Fruit fly (Drosophila melanogaster) whole organism, adult: ENCODE measurements around the gene tai.
A peak's percentile ranks its signal among the peaks of the same experiment; 100 is the strongest.

Experiments
- CG11617 ChIP-seq: fragments of 200-800 bp; sonication (Bioruptor generic); optimal IDR thresholded peaks from 2 replicates; lab custom pipeline; 2017; ENCODE audit warnings: mild to moderate bottlenecking, missing biosample characterization, missing genetic modification reagents, missing genetic modification characterization
- CG12768 ChIP-seq: fragments of 200-800 bp; sonication (Bioruptor generic); optimal IDR thresholded peaks from 2 replicates; lab custom pipeline; 2017; ENCODE audit warnings: missing biosample characterization, missing genetic modification characterization, mild to moderate bottlenecking, moderate library complexity, missing genetic modification reagents
- CG14711 ChIP-seq: fragments of 200-800 bp; sonication (Bioruptor generic); optimal IDR thresholded peaks from 2 replicates; lab custom pipeline; 2018; ENCODE audit warnings: missing biosample characterization, mild to moderate bottlenecking, missing genetic modification characterization, moderate library complexity
- CG1620 ChIP-seq: fragments of 200-800 bp; sonication (Bioruptor generic); optimal IDR thresholded peaks from 2 replicates; lab custom pipeline; 2016; ENCODE audit warnings: missing biosample characterization, missing genetic modification characterization
- CG33017 ChIP-seq: fragments of 200-800 bp; sonication (Bioruptor generic); optimal IDR thresholded peaks from 2 replicates; lab custom pipeline; 2018; ENCODE audit warnings: missing biosample characterization, mild to moderate bottlenecking, missing genetic modification characterization, moderate library complexity
- CG5204 ChIP-seq: fragments of 200-800 bp; sonication (Bioruptor generic); optimal IDR thresholded peaks from 2 replicates; lab custom pipeline; 2016; ENCODE audit warnings: missing biosample characterization, missing genetic modification characterization
- CG7045 ChIP-seq: fragments of 200-800 bp; sonication (Bioruptor generic); optimal IDR thresholded peaks from 2 replicates; lab custom pipeline; 2017; ENCODE audit warnings: missing biosample characterization, mild to moderate bottlenecking, missing genetic modification characterization
- CG7101 ChIP-seq: fragments of 200-800 bp; sonication (Bioruptor generic); optimal IDR thresholded peaks from 2 replicates; lab custom pipeline; 2018; ENCODE audit warnings: missing biosample characterization, mild to moderate bottlenecking, missing genetic modification characterization, moderate library complexity
- Clk ChIP-seq: fragments of 200-800 bp; sonication (Bioruptor generic); optimal IDR thresholded peaks from 2 replicates; lab custom pipeline; 2017; ENCODE audit warnings: missing biosample characterization, missing genetic modification characterization
- Crg-1 ChIP-seq: fragments of 200-800 bp; sonication (Bioruptor generic); optimal IDR thresholded peaks from 2 replicates; lab custom pipeline; 2016; ENCODE audit warnings: missing biosample characterization, missing genetic modification characterization
- Hr96 ChIP-seq: fragments of 200-800 bp; sonication (Bioruptor generic); optimal IDR thresholded peaks from 2 replicates; lab custom pipeline; 2016; ENCODE audit warnings: missing biosample characterization, missing genetic modification characterization
- Mnt ChIP-seq: fragments of 200-800 bp; sonication (Bioruptor generic); optimal IDR thresholded peaks from 2 replicates; lab custom pipeline; 2016; ENCODE audit warnings: missing biosample characterization, mild to moderate bottlenecking, missing genetic modification characterization
- bab1 ChIP-seq: fragments of 200-800 bp; sonication (Bioruptor generic); optimal IDR thresholded peaks from 3 replicates; lab custom pipeline; 2019; ENCODE audit warnings: missing biosample characterization, mild to moderate bottlenecking, missing genetic modification characterization, moderate library complexity
- cic ChIP-seq: fragments of 200-800 bp; sonication (Bioruptor generic); optimal IDR thresholded peaks from 2 replicates; lab custom pipeline; 2017; ENCODE audit warnings: missing biosample characterization, mild to moderate bottlenecking, missing genetic modification characterization, moderate library complexity
- cnc ChIP-seq, 2 experiments: fragments of >200 bp; optimal IDR thresholded peaks; 2 replicates each; lab custom pipeline; 2017
- kay ChIP-seq: fragments of 200-800 bp; sonication (Bioruptor generic); peaks from one replicate; lab custom pipeline; 2016; ENCODE audit warnings: missing biosample characterization, missing genetic modification characterization, borderline replicate concordance
- ovo ChIP-seq: fragments of 200-800 bp; sonication (Bioruptor generic); optimal IDR thresholded peaks from 2 replicates; lab custom pipeline; 2016; ENCODE audit warnings: missing biosample characterization, missing genetic modification characterization
- pad ChIP-seq: fragments of 200-800 bp; sonication (Bioruptor generic); optimal IDR thresholded peaks from 3 replicates; lab custom pipeline; 2017; ENCODE audit warnings: missing biosample characterization, missing genetic modification characterization, mild to moderate bottlenecking, moderate library complexity, missing genetic modification reagents
- tj ChIP-seq: fragments of 200-800 bp; sonication (Bioruptor generic); optimal IDR thresholded peaks from 3 replicates; lab custom pipeline; 2017; ENCODE audit warnings: missing biosample characterization, mild to moderate bottlenecking, missing genetic modification characterization, moderate library complexity
- toe ChIP-seq: fragments of 200-800 bp; sonication (Bioruptor generic); optimal IDR thresholded peaks from 2 replicates; lab custom pipeline; 2016; ENCODE audit warnings: missing biosample characterization, missing genetic modification characterization

Gene tai

dm6 chr2L:9166399-9166980, at the start of gene tai, which contains the start of gene CG9586:
Gene tai (plus strand): TSS chr2L:9166778.
Gene CG9586 (minus strand): TSS chr2L:9166514.
- peak; percentile 59 for TF ChIP-seq kay
- TF ChIP-seq Crg-1 (GFP tag; lab: Kevin White, UChicago) = peak; percentile 87
- TF ChIP-seq tj (GFP tag; lab: Kevin White, UChicago) = peak; percentile 51
- TF ChIP-seq toe = peak; percentile 66
- TF ChIP-seq cnc (optimal IDR thresholded peaks at IDR 0.05; lab: Kevin White, UChicago) = no peak
- TF ChIP-seq CG5204 (GFP tag; lab: Kevin White, UChicago) = peak; percentile 67
- TF ChIP-seq cic = peak; percentile 75
- TF ChIP-seq CG12768 (GFP tag; lab: Kevin White, UChicago) = peak; percentile 80
- TF ChIP-seq Clk (GFP tag; lab: Kevin White, UChicago) = peak; percentile 77
- TF ChIP-seq CG33017 (tag; lab: Kevin White, UChicago) = peak; percentile 86
- TF ChIP-seq CG11617 = peak; percentile 87
- peak; percentile 94 for TF ChIP-seq CG14711 (tag; lab: Kevin White, UChicago)
- TF ChIP-seq Mnt (GFP tag; lab: Kevin White, UChicago) = peak; percentile 90
- TF ChIP-seq CG7045 (GFP tag; lab: Kevin White, UChicago) = peak; percentile 82
- peak; percentile 74 for TF ChIP-seq ovo
- TF ChIP-seq bab1 (GFP tag; lab: Kevin White, UChicago) = peak; percentile 90
- TF ChIP-seq CG7101 = peak; percentile 89
- peak; percentile 78 for TF ChIP-seq pad (GFP tag; lab: Kevin White, UChicago)
- peak; percentile 77 for TF ChIP-seq CG1620 (GFP tag; lab: Kevin White, UChicago)
- no peak for TF ChIP-seq Hr96

- TF ChIP-seq pad (GFP tag; lab: Kevin White, UChicago) (no peak), ovo (no peak), bab1 (GFP tag; lab: Kevin White, UChicago) (no peak), Mnt (GFP tag; lab: Kevin White, UChicago) (no peak), CG14711 (tag; lab: Kevin White, UChicago) (no peak), tj (GFP tag; lab: Kevin White, UChicago) (no peak), kay (no peak)
These were observed 45.9 kb upstream of the tai start for dm6 chr2L:9120475-9121309.

- no peak for TF ChIP-seq cnc (optimal IDR thresholded peaks at IDR 0.05; lab: Kevin White, UChicago)
- no peak for TF ChIP-seq CG12768 (GFP tag; lab: Kevin White, UChicago)
- no peak for TF ChIP-seq pad (GFP tag; lab: Kevin White, UChicago)
- no peak for TF ChIP-seq CG14711 (tag; lab: Kevin White, UChicago)
- TF ChIP-seq CG1620 (GFP tag; lab: Kevin White, UChicago) = no peak
- no peak for TF ChIP-seq tj (GFP tag; lab: Kevin White, UChicago)
- no peak for TF ChIP-seq bab1 (GFP tag; lab: Kevin White, UChicago)
- TF ChIP-seq CG5204 (GFP tag; lab: Kevin White, UChicago) = no peak
- TF ChIP-seq Crg-1 (GFP tag; lab: Kevin White, UChicago) = no peak
- no peak for TF ChIP-seq Mnt (GFP tag; lab: Kevin White, UChicago)
These were observed 44.2 kb upstream of the tai start for dm6 chr2L:9122371-9122770.

- TF ChIP-seq ovo = no peak
- TF ChIP-seq Mnt (GFP tag; lab: Kevin White, UChicago) = no peak
- TF ChIP-seq Crg-1 (GFP tag; lab: Kevin White, UChicago) = no peak
- TF ChIP-seq Hr96 = no peak
- TF ChIP-seq CG5204 (GFP tag; lab: Kevin White, UChicago) = no peak
- TF ChIP-seq cic = no peak
- no peak for TF ChIP-seq CG7101
- TF ChIP-seq kay = no peak
- no peak for TF ChIP-seq Clk (GFP tag; lab: Kevin White, UChicago)
- TF ChIP-seq CG14711 (tag; lab: Kevin White, UChicago) = no peak
- no peak for TF ChIP-seq tj (GFP tag; lab: Kevin White, UChicago)
- TF ChIP-seq CG11617 = no peak
- no peak for TF ChIP-seq CG1620 (GFP tag; lab: Kevin White, UChicago)
- TF ChIP-seq toe = no peak
- TF ChIP-seq cnc (optimal IDR thresholded peaks at IDR 0.05; lab: Kevin White, UChicago) = no peak
- no peak for TF ChIP-seq bab1 (GFP tag; lab: Kevin White, UChicago)
- no peak for TF ChIP-seq pad (GFP tag; lab: Kevin White, UChicago)
- TF ChIP-seq CG12768 (GFP tag; lab: Kevin White, UChicago) = no peak
These were observed 42.9 kb upstream of the tai start for dm6 chr2L:9123707-9124106.

dm6 chr2L:9124448-9124847, 42.1 kb upstream of the tai start:
- no peak for TF ChIP-seq pad (GFP tag; lab: Kevin White, UChicago)
- TF ChIP-seq Hr96 = no peak
- no peak for TF ChIP-seq tj (GFP tag; lab: Kevin White, UChicago)
- TF ChIP-seq toe = no peak
- TF ChIP-seq kay = no peak
- no peak for TF ChIP-seq cic
- TF ChIP-seq Clk (GFP tag; lab: Kevin White, UChicago) = no peak
- no peak for TF ChIP-seq CG14711 (tag; lab: Kevin White, UChicago)
- no peak for TF ChIP-seq bab1 (GFP tag; lab: Kevin White, UChicago)
- no peak for TF ChIP-seq CG7101
- no peak for TF ChIP-seq CG12768 (GFP tag; lab: Kevin White, UChicago)
- TF ChIP-seq cnc (optimal IDR thresholded peaks at IDR 0.05; lab: Kevin White, UChicago) = no peak
- TF ChIP-seq Crg-1 (GFP tag; lab: Kevin White, UChicago) = no peak
- no peak for TF ChIP-seq ovo
- no peak for TF ChIP-seq CG7045 (GFP tag; lab: Kevin White, UChicago)
